Fruit fly (Drosophila melanogaster) whole organism, embryonic: ENCODE results near the gene Drsl5.
A peak's percentile ranks its signal among the peaks of the same experiment; 100 is the strongest.

Experiments
- Bgb ChIP-seq: fragments of 200-800 bp; sonication (Bioruptor generic); IDR thresholded peaks from 2 replicates; pipeline ENCODE4 v1.3.6; 2022; ENCODE audit warnings: missing biosample characterization, missing genetic modification characterization; ENCODE audit not compliant: partially characterized antibody
- Bteb2 ChIP-seq: fragments of 200-800 bp; sonication (Bioruptor generic); optimal IDR thresholded peaks from 2 replicates; lab custom pipeline; 2016; ENCODE audit warnings: missing biosample characterization, missing genetic modification characterization
- CG10209 ChIP-seq: fragments of 200-800 bp; sonication (Bioruptor generic); optimal IDR thresholded peaks from 3 replicates; lab custom pipeline; 2017; ENCODE audit warnings: missing biosample characterization, mild to moderate bottlenecking, missing genetic modification characterization, missing genetic modification reagents
- CG13296 ChIP-seq: fragments of 200-800 bp; sonication (Bioruptor generic); optimal IDR thresholded peaks from 3 replicates; lab custom pipeline; 2018; ENCODE audit warnings: missing biosample characterization, mild to moderate bottlenecking, missing genetic modification characterization
- CG14710 ChIP-seq: fragments of 200-800 bp; sonication (Bioruptor generic); optimal IDR thresholded peaks from 3 replicates; lab custom pipeline; 2019; ENCODE audit warnings: missing biosample characterization, mild to moderate bottlenecking, missing genetic modification characterization, moderate library complexity
- CG16815 ChIP-seq: fragments of 200-800 bp; sonication (Bioruptor generic); optimal IDR thresholded peaks from 3 replicates; lab custom pipeline; 2017; ENCODE audit warnings: missing biosample characterization, mild to moderate bottlenecking, missing genetic modification characterization
- CG18599 ChIP-seq: fragments of 200-800 bp; sonication (Bioruptor generic); optimal IDR thresholded peaks from 3 replicates; lab custom pipeline; 2017; ENCODE audit warnings: missing biosample characterization, missing genetic modification characterization, mild to moderate bottlenecking, moderate library complexity, missing genetic modification reagents
- CG2199 ChIP-seq: fragments of 200-800 bp; sonication (Bioruptor generic); IDR thresholded peaks from 3 replicates; pipeline ENCODE4 v1.3.6; 2022; ENCODE audit warnings: missing biosample characterization, missing genetic modification characterization
- CG2678 ChIP-seq: fragments of 200-800 bp; sonication (Bioruptor generic); optimal IDR thresholded peaks from 3 replicates; lab custom pipeline; 2019; ENCODE audit warnings: missing biosample characterization, mild to moderate bottlenecking, missing genetic modification characterization, moderate library complexity
- CG2712 ChIP-seq: fragments of 200-800 bp; optimal IDR thresholded peaks from 3 replicates; lab custom pipeline; 2019; ENCODE audit warnings: missing biosample characterization, mild to moderate bottlenecking, missing genetic modification characterization, moderate library complexity
- CG33213 ChIP-seq: fragments of 200-800 bp; sonication (Bioruptor generic); optimal IDR thresholded peaks from 3 replicates; lab custom pipeline; 2016; ENCODE audit warnings: missing biosample characterization, missing genetic modification characterization
- CG33557 ChIP-seq: fragments of 200-800 bp; sonication (Bioruptor generic); optimal IDR thresholded peaks from 2 replicates; lab custom pipeline; 2019; ENCODE audit warnings: missing biosample characterization, mild to moderate bottlenecking, missing genetic modification characterization, moderate library complexity
- CG34376 ChIP-seq: fragments of 200-800 bp; sonication (Bioruptor generic); optimal IDR thresholded peaks from 2 replicates; lab custom pipeline; 2018; ENCODE audit warnings: missing biosample characterization, mild to moderate bottlenecking, missing genetic modification characterization
- CG6175 ChIP-seq: fragments of 200-800 bp; sonication (Bioruptor generic); IDR thresholded peaks from 3 replicates; pipeline ENCODE4 v1.3.6; 2022; ENCODE audit warnings: missing biosample characterization, missing genetic modification characterization
- CG6765 ChIP-seq: fragments of 200-800 bp; sonication (Bioruptor generic); optimal IDR thresholded peaks from 3 replicates; lab custom pipeline; 2017; ENCODE audit warnings: missing biosample characterization, mild to moderate bottlenecking, missing genetic modification characterization
- CG7556 ChIP-seq: fragments of 200-800 bp; sonication (Bioruptor generic); optimal IDR thresholded peaks from 2 replicates; lab custom pipeline; 2017; ENCODE audit warnings: missing biosample characterization, mild to moderate bottlenecking, missing genetic modification characterization
- CG7987 ChIP-seq: fragments of 200-800 bp; sonication (Bioruptor generic); optimal IDR thresholded peaks from 2 replicates; lab custom pipeline; 2018; ENCODE audit warnings: missing biosample characterization, mild to moderate bottlenecking, missing genetic modification characterization, moderate library complexity
- CG9797 ChIP-seq: fragments of 200-800 bp; sonication (Bioruptor generic); optimal IDR thresholded peaks from 3 replicates; lab custom pipeline; 2018; ENCODE audit warnings: missing biosample characterization, mild to moderate bottlenecking, missing genetic modification characterization
- CoRest ChIP-seq: fragments of 200-800 bp; sonication (Bioruptor generic); optimal IDR thresholded peaks from 3 replicates; lab custom pipeline; 2018; ENCODE audit warnings: missing biosample characterization, mild to moderate bottlenecking, missing genetic modification characterization, moderate library complexity
- E2f2 ChIP-seq: fragments of 200-800 bp; sonication (Bioruptor generic); IDR thresholded peaks from 2 replicates; pipeline ENCODE4 v1.3.6; 2022; ENCODE audit warnings: missing biosample characterization, missing genetic modification characterization
- HHEX ChIP-seq: fragments of 200-800 bp; sonication (Bioruptor generic); optimal IDR thresholded peaks from 3 replicates; lab custom pipeline; 2017; ENCODE audit warnings: missing biosample characterization, mild to moderate bottlenecking, missing genetic modification characterization, missing genetic modification reagents
- MTF-1 ChIP-seq: fragments of 200-800 bp; sonication (Bioruptor generic); optimal IDR thresholded peaks from 2 replicates; lab custom pipeline; 2018; ENCODE audit warnings: missing biosample characterization, mild to moderate bottlenecking, missing genetic modification characterization, borderline replicate concordance
- Med ChIP-seq: fragments of 200-800 bp; sonication (Bioruptor generic); peaks from one replicate; lab custom pipeline; 2016; ENCODE audit warnings: missing biosample characterization, missing genetic modification characterization, mild to moderate bottlenecking, inconsistent platforms, moderate library complexity
- Nf-YC ChIP-seq: fragments of 200-800 bp; optimal IDR thresholded peaks from 3 replicates; lab custom pipeline; 2019; ENCODE audit warnings: missing biosample characterization, mild to moderate bottlenecking, missing genetic modification characterization, moderate library complexity
- Ptx1 ChIP-seq: fragments of 200-800 bp; sonication (Bioruptor generic); IDR thresholded peaks from 2 replicates; pipeline ENCODE4 v1.3.6; 2022; ENCODE audit warnings: missing biosample characterization, missing genetic modification characterization
- Ssrp ChIP-seq: fragments of 200-800 bp; sonication (Bioruptor generic); optimal IDR thresholded peaks from 2 replicates; lab custom pipeline; 2018; ENCODE audit warnings: missing biosample characterization, mild to moderate bottlenecking, missing genetic modification characterization, moderate library complexity
- bbx ChIP-seq: fragments of 200-800 bp; sonication (Bioruptor generic); IDR thresholded peaks from 2 replicates; pipeline ENCODE4 v1.3.6; 2022; ENCODE audit warnings: missing biosample characterization, missing genetic modification characterization; ENCODE audit not compliant: partially characterized antibody
- cwo ChIP-seq: fragments of 200-800 bp; sonication (Bioruptor generic); optimal IDR thresholded peaks from 3 replicates; lab custom pipeline; 2017; ENCODE audit warnings: missing biosample characterization, missing genetic modification characterization, mild to moderate bottlenecking, moderate library complexity, missing genetic modification reagents
- exex ChIP-seq: fragments of 200-800 bp; sonication (Bioruptor generic); optimal IDR thresholded peaks from 4 replicates; lab custom pipeline; 2018; ENCODE audit warnings: missing biosample characterization, mild to moderate bottlenecking, missing genetic modification characterization, moderate library complexity
- grn ChIP-seq: fragments of 200-800 bp; sonication (Bioruptor generic); optimal IDR thresholded peaks from 3 replicates; lab custom pipeline; 2017; ENCODE audit warnings: missing biosample characterization, missing genetic modification characterization
- gsb ChIP-seq: fragments of 200-800 bp; sonication (Bioruptor generic); IDR thresholded peaks from 2 replicates; pipeline ENCODE4 v1.3.6; 2022; ENCODE audit warnings: missing biosample characterization, missing genetic modification characterization
- her ChIP-seq: fragments of 200-800 bp; sonication (Bioruptor generic); optimal IDR thresholded peaks from 2 replicates; lab custom pipeline; 2016; ENCODE audit warnings: missing biosample characterization, missing genetic modification characterization
- ind ChIP-seq: fragments of 200-800 bp; sonication (Bioruptor generic); optimal IDR thresholded peaks from 3 replicates; lab custom pipeline; 2016; ENCODE audit warnings: missing biosample characterization, missing genetic modification characterization
- lab ChIP-seq: fragments of 200-800 bp; sonication (Bioruptor generic); optimal IDR thresholded peaks from 3 replicates; lab custom pipeline; 2017; ENCODE audit warnings: missing biosample characterization, missing genetic modification characterization, mild to moderate bottlenecking, moderate library complexity, missing genetic modification reagents
- nerfin-1 ChIP-seq: fragments of 200-800 bp; sonication (Bioruptor generic); optimal IDR thresholded peaks from 3 replicates; lab custom pipeline; 2019; ENCODE audit warnings: missing biosample characterization, mild to moderate bottlenecking, missing genetic modification characterization, moderate library complexity
- otp ChIP-seq: fragments of 200-800 bp; sonication (Bioruptor generic); IDR thresholded peaks from 3 replicates; pipeline ENCODE4, ENCODE4 v1.3.6; 2022; ENCODE audit warnings: missing biosample characterization, missing genetic modification characterization
- peb ChIP-seq: fragments of 200-800 bp; sonication (Bioruptor generic); IDR thresholded peaks from 2 replicates; pipeline ENCODE4 v1.3.6; 2022; ENCODE audit warnings: missing biosample characterization, missing genetic modification characterization
- sens ChIP-seq: fragments of 200-800 bp; sonication (Bioruptor generic); peaks from one replicate; lab custom pipeline; 2016; ENCODE audit warnings: missing biosample characterization, missing genetic modification characterization
- slbo ChIP-seq: fragments of 200-800 bp; sonication (Bioruptor generic); IDR thresholded peaks from 2 replicates; pipeline ENCODE4 v1.3.6; 2022; ENCODE audit warnings: missing biosample characterization, missing genetic modification characterization
- slou ChIP-seq: fragments of 200-800 bp; sonication (Bioruptor generic); optimal IDR thresholded peaks from 3 replicates; lab custom pipeline; 2016; ENCODE audit warnings: missing biosample characterization, missing genetic modification characterization
- so ChIP-seq: fragments of 200-800 bp; sonication (Bioruptor generic); IDR thresholded peaks from 3 replicates; pipeline ENCODE4 v1.3.6; 2022; ENCODE audit warnings: missing biosample characterization, missing genetic modification characterization
- tup ChIP-seq: fragments of 200-800 bp; sonication (Bioruptor generic); optimal IDR thresholded peaks from 2 replicates; lab custom pipeline; 2016; ENCODE audit warnings: missing biosample characterization, mild to moderate bottlenecking, missing genetic modification characterization, moderate library complexity
- vvl ChIP-seq: fragments of 200-800 bp; sonication (Bioruptor generic); IDR thresholded peaks from 2 replicates; pipeline ENCODE4 v1.3.6; 2022; ENCODE audit warnings: missing biosample characterization, missing genetic modification characterization
- zen ChIP-seq: fragments of 200-800 bp; sonication (Bioruptor generic); optimal IDR thresholded peaks from 3 replicates; lab custom pipeline; 2018; ENCODE audit warnings: missing biosample characterization, mild to moderate bottlenecking, missing genetic modification characterization, moderate library complexity
- zf30C ChIP-seq: fragments of 200-800 bp; sonication (Bioruptor generic); optimal IDR thresholded peaks from 3 replicates; lab custom pipeline; 2018; ENCODE audit warnings: missing biosample characterization, mild to moderate bottlenecking, missing genetic modification characterization
- zfh2 ChIP-seq: fragments of 200-800 bp; sonication (Bioruptor generic); optimal IDR thresholded peaks from 2 replicates; lab custom pipeline; 2016; ENCODE audit warnings: missing biosample characterization, missing genetic modification characterization

Drsl5 gene

dm6 chr3L:3306515-3306914 lies 10.1 kb upstream of the Drsl5 start (continued):
- TF ChIP-seq CG6765 (GFP tag; lab: Kevin White, UChicago) (no peak), HHEX (GFP tag; lab: Kevin White, UChicago) (peak; percentile 7), slbo (GFP tag; lab: Robert Waterston, UW) (no peak), CG7556 (GFP tag; lab: Kevin White, UChicago) (no peak), zf30C (GFP tag; lab: Kevin White, UChicago) (no peak)

- no peak for TF ChIP-seq ind (GFP tag; lab: Kevin White, UChicago)
- TF ChIP-seq otp: no peak
- no peak for TF ChIP-seq CG7987 (GFP tag; lab: Kevin White, UChicago)
- TF ChIP-seq cwo (GFP tag; lab: Kevin White, UChicago): no peak
- 0 out of 2 replicates have a peak, but pooled peaks have one; percentile 12 for TF ChIP-seq Bgb
- TF ChIP-seq CG16815: no peak
- no peak for TF ChIP-seq Ssrp
- TF ChIP-seq peb (GFP tag; lab: Robert Waterston, UW): no peak
- TF ChIP-seq her (GFP tag; lab: Kevin White, UChicago): no peak
- no peak for TF ChIP-seq Bteb2 (GFP tag; lab: Kevin White, UChicago)
- peak; percentile 32; the same call in 1 of the 2 replicates for TF ChIP-seq bbx (GFP tag; lab: Robert Waterston, UW)
- TF ChIP-seq CG2199: 0 out of 3 replicates have a peak, but pooled peaks have one; percentile 19
- TF ChIP-seq so (GFP tag; lab: Robert Waterston, UW): no peak
- peak; percentile 27 for TF ChIP-seq Nf-YC
- TF ChIP-seq tup: no peak
- peak; percentile 65 for TF ChIP-seq Med (GFP tag; lab: Kevin White, UChicago)
- peak; percentile 17; the same call in 1 of the 2 replicates for TF ChIP-seq Ptx1 (GFP tag; lab: Robert Waterston, UW)
- TF ChIP-seq vvl (GFP tag; lab: Robert Waterston, UW): peak; percentile 52
- TF ChIP-seq CG9797 (GFP tag; lab: Kevin White, UChicago): no peak
- TF ChIP-seq slou (GFP tag; lab: Kevin White, UChicago): no peak
- TF ChIP-seq CG33213: no peak
- peak; percentile 35 for TF ChIP-seq lab (GFP tag; lab: Kevin White, UChicago)
- no peak for TF ChIP-seq zfh2 (GFP tag; lab: Kevin White, UChicago)
- 0 out of 2 replicates have a peak, but pooled peaks have one; percentile 6 for TF ChIP-seq E2f2 (GFP tag; lab: Robert Waterston, UW)
- TF ChIP-seq HHEX (GFP tag; lab: Kevin White, UChicago): peak; percentile 10
- no peak for TF ChIP-seq CG2678 (tag; lab: Kevin White, UChicago)
- no peak for TF ChIP-seq CG33557 (GFP tag; lab: Kevin White, UChicago)
- TF ChIP-seq CoRest: no peak
- no peak for TF ChIP-seq gsb (GFP tag; lab: Robert Waterston, UW)
- TF ChIP-seq CG14710 (tag; lab: Kevin White, UChicago): no peak
- peak; percentile 5 for TF ChIP-seq zen (tag; lab: Kevin White, UChicago)
Observed at dm6 chr3L:3307593-3307992, 9.0 kb upstream of the Drsl5 start.

dm6 chr3L:3308676-3309613 lies 7.6 kb upstream of the Drsl5 start:
- TF ChIP-seq CG13296 (GFP tag; lab: Kevin White, UChicago) (peak; percentile 24), CG34376 (GFP tag; lab: Kevin White, UChicago) (peak; percentile 56), grn (GFP tag; lab: Kevin White, UChicago) (peak; percentile 84), CG18599 (GFP tag; lab: Kevin White, UChicago) (peak; percentile 30), CG6765 (GFP tag; lab: Kevin White, UChicago) (peak; percentile 36), CG6175 (no peak), Nf-YC (peak; percentile 95), CG2712 (tag; lab: Kevin White, UChicago) (no peak), CG10209 (no peak), sens (peak; percentile 20), MTF-1 (GFP tag; lab: Kevin White, UChicago) (peak; percentile 99), nerfin-1 (no peak), exex (tag; lab: Kevin White, UChicago) (peak; percentile 69)
